Worm (Caenorhabditis elegans) whole organism, late embryonic: ENCODE data around the gene T10B10.8.

Source experiments
- T23F11.4 ChIP-seq: fragments of 200-800 bp; sonication (Bioruptor generic); optimal IDR thresholded peaks from 2 replicates; lab custom pipeline; 2018; ENCODE audit warnings: mild to moderate bottlenecking, missing genetic modification characterization, missing compliant biosample characterization
- ceh-22 ChIP-seq: sonication (generic microtip); optimal IDR thresholded peaks from 2 replicates; lab custom pipeline; 2017; ENCODE audit warnings: missing biosample characterization, missing genetic modification characterization
- che-1 ChIP-seq: sonication (generic microtip); optimal IDR thresholded peaks from 2 replicates; lab custom pipeline; 2016; ENCODE audit warnings: mild to moderate bottlenecking, missing genetic modification characterization, missing compliant biosample characterization
- fkh-10 ChIP-seq: fragments of 150-350 bp; optimal IDR thresholded peaks from 2 replicates; lab custom pipeline; 2014; ENCODE audit warnings: missing biosample characterization, missing genetic modification reagents, missing genetic modification characterization
- hlh-15 ChIP-seq: sonication (generic microtip); optimal IDR thresholded peaks from 2 replicates; lab custom pipeline; 2016; ENCODE audit warnings: missing genetic modification characterization, missing compliant biosample characterization
- lin-11 ChIP-seq: fragments of 200-800 bp; sonication (Bioruptor generic); optimal IDR thresholded peaks from 2 replicates; lab custom pipeline; 2018; ENCODE audit warnings: mild to moderate bottlenecking, missing genetic modification characterization, missing compliant biosample characterization
- pag-3 ChIP-seq: sonication (generic microtip); optimal IDR thresholded peaks from 2 replicates; lab custom pipeline; 2016; ENCODE audit warnings: missing compliant biosample characterization, missing genetic modification characterization, borderline replicate concordance
- pha-2 ChIP-seq: sonication (generic microtip); optimal IDR thresholded peaks from 2 replicates; lab custom pipeline; 2017; ENCODE audit warnings: mild to moderate bottlenecking, missing genetic modification characterization, missing compliant biosample characterization
- tbx-7 ChIP-seq: sonication (generic microtip); optimal IDR thresholded peaks from 2 replicates; lab custom pipeline; 2016; ENCODE audit warnings: missing genotype, missing genetic modification characterization, missing compliant biosample characterization
- unc-3 ChIP-seq, 2 experiments: fragments of 200-800 bp in 1 of 2; sonication (Bioruptor generic) in 1 of 2; sonication (generic microtip) in 1 of 2; conservative IDR thresholded peaks in 1 of 2; optimal IDR thresholded peaks in 1 of 2; 2 replicates each; pipeline versions ENCODE4 v1.3.6 to Lab custom; 2016 to 2022; ENCODE audit warnings: missing compliant biosample characterization in 2 of 2, missing genetic modification characterization in 2 of 2, missing genetic modification reagents in 1 of 2
- unc-86 ChIP-seq: sonication (generic microtip); optimal IDR thresholded peaks from 2 replicates; lab custom pipeline; 2016; ENCODE audit warnings: missing genetic modification characterization, missing compliant biosample characterization

- TF ChIP-seq hlh-15 (tag; lab: Kevin White, UChicago) (no peak), pha-2 (tag; lab: Kevin White, UChicago) (no peak), lin-11 (tag; lab: Kevin White, UChicago) (no peak), ceh-22 (no peak), pag-3 (tag; lab: Kevin White, UChicago) (no peak), tbx-7 (tag; lab: Kevin White, UChicago) (no peak), unc-3 (GFP tag; conservative IDR thresholded peaks at IDR 0.05; lab: Robert Waterston, UW) (no peak), unc-3 (tag; optimal IDR thresholded peaks at IDR 0.05; lab: Kevin White, UChicago) (no peak), unc-86 (tag; lab: Kevin White, UChicago) (no peak), fkh-10 (no peak), T23F11.4 (GFP tag; lab: Kevin White, UChicago) (no peak), che-1 (tag; lab: Kevin White, UChicago) (no peak)
Measured at ce11 chrX:15146415-15147210, 19.4 kb downstream of the T10B10.8 start.
